Worm (Caenorhabditis elegans) whole organism, early embryonic: ENCODE data around the gene cyp-34A9.

Source experiments
- B0310.2 ChIP-seq: sonication (generic microtip); optimal IDR thresholded peaks from 2 replicates; lab custom pipeline; 2016; ENCODE audit warnings: mild to moderate bottlenecking, missing genetic modification characterization, missing compliant biosample characterization
- ama-1 ChIP-seq: fragments of 150-350 bp; optimal IDR thresholded peaks from 2 replicates; lab custom pipeline; 2014
- ceh-13 ChIP-seq: fragments of 200-800 bp; sonication (Bioruptor generic); optimal IDR thresholded peaks from 2 replicates; lab custom pipeline; 2018; ENCODE audit warnings: mild to moderate bottlenecking, missing genetic modification characterization, missing compliant biosample characterization
- ceh-36 ChIP-seq: sonication (generic microtip); optimal IDR thresholded peaks from 2 replicates; lab custom pipeline; 2016; ENCODE audit warnings: missing genetic modification characterization, inconsistent platforms, missing compliant biosample characterization
- flt-1 ChIP-seq: fragments of 200-800 bp; sonication (Bioruptor generic); IDR thresholded peaks from 2 replicates; pipeline ENCODE4 v1.3.6; 2022; ENCODE audit warnings: missing genetic modification characterization, missing compliant biosample characterization
- hmbx-1 ChIP-seq: sonication (generic microtip); optimal IDR thresholded peaks from 2 replicates; lab custom pipeline; 2016; ENCODE audit warnings: mild to moderate bottlenecking, missing genetic modification characterization, missing compliant biosample characterization
- hmg-4 ChIP-seq: fragments of 200-800 bp; sonication (Bioruptor generic); optimal IDR thresholded peaks from 2 replicates; lab custom pipeline; 2018; ENCODE audit warnings: mild to moderate bottlenecking, missing genetic modification characterization, missing compliant biosample characterization
- hnd-1 ChIP-seq: sonication (generic microtip); optimal IDR thresholded peaks from 2 replicates; lab custom pipeline; 2016; ENCODE audit warnings: missing genetic modification characterization, missing compliant biosample characterization
- scrt-1 ChIP-seq: fragments of 200-800 bp; sonication (Bioruptor generic); IDR thresholded peaks from 2 replicates; pipeline ENCODE4 v1.3.6; 2022; ENCODE audit warnings: missing genetic modification characterization, missing compliant biosample characterization
- sea-1 ChIP-seq: fragments of 200-800 bp; sonication (Bioruptor generic); conservative IDR thresholded peaks from 2 replicates; pipeline ENCODE4 v1.3.6; 2022; ENCODE audit warnings: missing genetic modification characterization, missing compliant biosample characterization
- tbx-11 ChIP-seq: fragments of 200-800 bp; sonication (Bioruptor generic); IDR thresholded peaks from 2 replicates; pipeline ENCODE4 v1.3.6; 2022; ENCODE audit warnings: missing genetic modification characterization, missing compliant biosample characterization
- tbx-37 ChIP-seq: fragments of 200-800 bp; sonication (Bioruptor generic); conservative IDR thresholded peaks from 2 replicates; pipeline ENCODE4 v1.3.6; 2022; ENCODE audit warnings: missing genetic modification reagents, missing genetic modification characterization, missing compliant biosample characterization

DNA sequence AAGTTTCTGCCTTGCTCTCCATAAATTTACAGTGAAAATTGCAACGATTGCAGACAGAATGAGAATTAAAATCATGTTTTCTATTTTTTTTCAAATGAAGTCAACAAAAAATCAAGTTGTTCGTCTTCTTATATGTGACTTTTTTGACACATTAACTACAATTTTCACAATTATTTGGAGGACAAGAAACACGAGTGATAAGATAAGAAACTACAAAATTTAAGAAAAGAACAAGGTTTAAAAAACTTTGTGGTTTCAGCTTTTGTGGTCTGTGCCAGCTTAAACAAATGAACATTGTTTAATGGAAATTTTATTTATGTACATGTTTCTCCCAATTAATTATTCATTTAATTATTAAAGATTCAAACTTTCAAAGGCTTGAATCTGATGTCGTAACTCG is at the start of gene cyp-34A9:
- no peak for TF ChIP-seq sea-1
- TF ChIP-seq flt-1 (GFP tag; lab: Robert Waterston, UW), result no peak
- no peak for TF ChIP-seq hmbx-1 (tag; lab: Kevin White, UChicago)
- TF ChIP-seq tbx-37 (GFP tag; lab: Robert Waterston, UW), result no peak
- TF ChIP-seq ceh-36, result no peak
- no peak for TF ChIP-seq hnd-1 (tag; lab: Kevin White, UChicago)
- no peak for TF ChIP-seq ceh-13 (GFP tag; lab: Kevin White, UChicago)
- no peak for TF ChIP-seq ama-1 (lab: Kevin White, UChicago)
- no peak for TF ChIP-seq B0310.2 (tag; lab: Kevin White, UChicago)
- no peak for TF ChIP-seq scrt-1 (GFP tag; lab: Robert Waterston, UW)
- no peak for TF ChIP-seq hmg-4 (GFP tag; lab: Kevin White, UChicago)
- TF ChIP-seq tbx-11 (GFP tag; lab: Robert Waterston, UW), result no peak
